Fruit fly (Drosophila melanogaster) whole organism, embryonic: Measurements from ENCODE around the gene Teh1.

Source experiments
- Ada2b ChIP-seq: fragments of 200-800 bp; sonication (Bioruptor generic); IDR thresholded peaks from 2 replicates; pipeline ENCODE4 v1.3.6; 2022; ENCODE audit warnings: missing biosample characterization, missing genetic modification characterization
- Atf3 ChIP-seq: fragments of 200-800 bp; sonication (Bioruptor generic); optimal IDR thresholded peaks from 3 replicates; lab custom pipeline; 2016; ENCODE audit warnings: missing biosample characterization, missing genetic modification characterization
- CG1024 ChIP-seq: fragments of 200-800 bp; sonication (Bioruptor generic); IDR thresholded peaks from 2 replicates; pipeline ENCODE4 v1.3.6; 2022; ENCODE audit warnings: missing biosample characterization, missing genetic modification characterization
- CG10654 ChIP-seq: fragments of 200-800 bp; sonication (Bioruptor generic); optimal IDR thresholded peaks from 2 replicates; lab custom pipeline; 2016; ENCODE audit warnings: missing biosample characterization, missing genetic modification characterization
- CG11504 ChIP-seq: fragments of 200-800 bp; sonication (Bioruptor generic); optimal IDR thresholded peaks from 3 replicates; lab custom pipeline; 2019; ENCODE audit warnings: missing biosample characterization, mild to moderate bottlenecking, missing genetic modification characterization, moderate library complexity
- CG13287 ChIP-seq: fragments of 200-800 bp; sonication (Bioruptor generic); IDR thresholded peaks from 2 replicates; pipeline ENCODE4 v1.3.6; 2022; ENCODE audit warnings: missing biosample characterization, missing genetic modification characterization; ENCODE audit not compliant: partially characterized antibody
- CG14710 ChIP-seq: fragments of 200-800 bp; sonication (Bioruptor generic); optimal IDR thresholded peaks from 3 replicates; lab custom pipeline; 2019; ENCODE audit warnings: missing biosample characterization, mild to moderate bottlenecking, missing genetic modification characterization, moderate library complexity
- CG14860 ChIP-seq: fragments of 200-800 bp; sonication (Bioruptor generic); IDR thresholded peaks from 3 replicates; pipeline ENCODE4 v1.3.6; 2022; ENCODE audit warnings: missing biosample characterization, missing genetic modification characterization; ENCODE audit not compliant: partially characterized antibody
- CG17186 ChIP-seq: fragments of 200-800 bp; sonication (Bioruptor generic); optimal IDR thresholded peaks from 3 replicates; lab custom pipeline; 2017; ENCODE audit warnings: missing biosample characterization, missing genetic modification reagents, missing genetic modification characterization
- CG17568 ChIP-seq: fragments of 200-800 bp; sonication (Bioruptor generic); optimal IDR thresholded peaks from 2 replicates; lab custom pipeline; 2018; ENCODE audit warnings: missing biosample characterization, mild to moderate bottlenecking, missing genetic modification characterization, moderate library complexity
- CG18476 ChIP-seq: fragments of 200-800 bp; sonication (Bioruptor generic); optimal IDR thresholded peaks from 2 replicates; lab custom pipeline; 2016; ENCODE audit warnings: missing biosample characterization, mild to moderate bottlenecking, missing genetic modification characterization
- CG2678 ChIP-seq: fragments of 200-800 bp; sonication (Bioruptor generic); optimal IDR thresholded peaks from 3 replicates; lab custom pipeline; 2019; ENCODE audit warnings: missing biosample characterization, mild to moderate bottlenecking, missing genetic modification characterization, moderate library complexity
- CG31441 ChIP-seq: fragments of 200-800 bp; sonication (Bioruptor generic); IDR thresholded peaks from 2 replicates; pipeline ENCODE4 v1.3.6; 2022; ENCODE audit warnings: missing biosample characterization, missing genetic modification characterization
- CG34224 ChIP-seq: fragments of 200-800 bp; sonication (Bioruptor generic); IDR thresholded peaks from 3 replicates; pipeline ENCODE4 v1.3.6; 2022; ENCODE audit warnings: missing biosample characterization, missing genetic modification characterization; ENCODE audit not compliant: partially characterized antibody
- CG4617 ChIP-seq: fragments of 200-800 bp; sonication (Bioruptor generic); optimal IDR thresholded peaks from 3 replicates; lab custom pipeline; 2016; ENCODE audit warnings: missing biosample characterization, missing genetic modification characterization, borderline replicate concordance
- CG4854 ChIP-seq: fragments of 200-800 bp; sonication (Bioruptor generic); optimal IDR thresholded peaks from 2 replicates; lab custom pipeline; 2016; ENCODE audit warnings: missing biosample characterization, missing genetic modification characterization, inconsistent platforms
- CG6765 ChIP-seq: fragments of 200-800 bp; sonication (Bioruptor generic); optimal IDR thresholded peaks from 3 replicates; lab custom pipeline; 2017; ENCODE audit warnings: missing biosample characterization, mild to moderate bottlenecking, missing genetic modification characterization
- CG7556 ChIP-seq: fragments of 200-800 bp; sonication (Bioruptor generic); optimal IDR thresholded peaks from 2 replicates; lab custom pipeline; 2017; ENCODE audit warnings: missing biosample characterization, mild to moderate bottlenecking, missing genetic modification characterization
- CG9215 ChIP-seq: fragments of 200-800 bp; sonication (Bioruptor generic); IDR thresholded peaks from 2 replicates; pipeline ENCODE4 v1.3.6; 2022; ENCODE audit warnings: missing biosample characterization, missing genetic modification characterization
- CG9876 ChIP-seq: fragments of 200-800 bp; sonication (Bioruptor generic); optimal IDR thresholded peaks from 2 replicates; lab custom pipeline; 2016; ENCODE audit warnings: missing biosample characterization, missing genetic modification characterization
- D ChIP-seq, 2 experiments: fragments of 200-800 bp in 1 of 2; fragments of >200 bp in 1 of 2; sonication (Bioruptor generic) in 1 of 2; optimal IDR thresholded peaks; 2 replicates in 1 of 2; 3 replicates in 1 of 2; lab custom pipeline; 2017; ENCODE audit warnings: mild to moderate bottlenecking in 1 of 2, missing biosample characterization in 1 of 2, missing genetic modification characterization in 1 of 2, missing genetic modification reagents in 1 of 2
- D19A ChIP-seq: fragments of 200-800 bp; optimal IDR thresholded peaks from 3 replicates; lab custom pipeline; 2019; ENCODE audit warnings: missing biosample characterization, mild to moderate bottlenecking, missing genetic modification characterization, moderate library complexity
- Dbx ChIP-seq: fragments of 200-800 bp; sonication (Bioruptor generic); IDR thresholded peaks from 3 replicates; pipeline ENCODE4 v1.3.6; 2022; ENCODE audit warnings: missing biosample characterization, missing genetic modification characterization
- Doc3 ChIP-seq: fragments of 200-800 bp; sonication (Bioruptor generic); IDR thresholded peaks from 3 replicates; pipeline ENCODE4 v1.3.6; 2022; ENCODE audit warnings: missing biosample characterization, missing genetic modification characterization; ENCODE audit not compliant: partially characterized antibody
- Hsf ChIP-seq: fragments of 200-800 bp; sonication (Bioruptor generic); optimal IDR thresholded peaks from 3 replicates; lab custom pipeline; 2016; ENCODE audit warnings: missing biosample characterization, missing genetic modification characterization
- MESR4 ChIP-seq: fragments of 200-800 bp; sonication (Bioruptor generic); optimal IDR thresholded peaks from 2 replicates; lab custom pipeline; 2018; ENCODE audit warnings: missing biosample characterization, mild to moderate bottlenecking, missing genetic modification characterization, moderate library complexity
- MTF-1 ChIP-seq: fragments of 200-800 bp; sonication (Bioruptor generic); optimal IDR thresholded peaks from 2 replicates; lab custom pipeline; 2018; ENCODE audit warnings: missing biosample characterization, mild to moderate bottlenecking, missing genetic modification characterization, borderline replicate concordance
- Mrtf ChIP-seq: fragments of 200-800 bp; sonication (Bioruptor generic); IDR thresholded peaks from 3 replicates; pipeline ENCODE4 v1.3.6; 2022; ENCODE audit warnings: missing biosample characterization, missing genetic modification characterization
- Poxn ChIP-seq: fragments of 200-800 bp; sonication (Bioruptor generic); IDR thresholded peaks from 2 replicates; pipeline ENCODE4 v1.3.6; 2022; ENCODE audit warnings: missing biosample characterization, missing genetic modification characterization
- Sin3A ChIP-seq: fragments of >200 bp; optimal IDR thresholded peaks from 2 replicates; lab custom pipeline; 2018
- Stat92E ChIP-seq, 3 experiments: fragments of >200 bp in 2 of 3; fragments of 200-800 bp in 1 of 3; sonication (Bioruptor generic) in 1 of 3; optimal IDR thresholded peaks; 2 replicates each; lab custom pipeline; 2017 to 2019; ENCODE audit warnings: missing biosample characterization in 3 of 3, missing genetic modification characterization in 3 of 3, mild to moderate bottlenecking in 1 of 3, moderate library complexity in 1 of 3
- bigmax ChIP-seq: fragments of 200-800 bp; sonication (Bioruptor generic); optimal IDR thresholded peaks from 2 replicates; lab custom pipeline; 2018; ENCODE audit warnings: missing biosample characterization, mild to moderate bottlenecking, missing genetic modification characterization
- cad ChIP-seq: fragments of >200 bp; optimal IDR thresholded peaks from 2 replicates; lab custom pipeline; 2017; ENCODE audit warnings: missing biosample characterization, missing genetic modification characterization
- caup ChIP-seq: fragments of 200-800 bp; sonication (Bioruptor generic); optimal IDR thresholded peaks from 3 replicates; lab custom pipeline; 2017; ENCODE audit warnings: missing biosample characterization, mild to moderate bottlenecking, missing genetic modification characterization, moderate library complexity; ENCODE audit not compliant: severe bottlenecking
- crc ChIP-seq: fragments of 200-800 bp; sonication (Bioruptor generic); optimal IDR thresholded peaks from 2 replicates; lab custom pipeline; 2016; ENCODE audit warnings: missing biosample characterization, missing genetic modification characterization
- crp ChIP-seq, 2 experiments: fragments of 200-800 bp; sonication (Bioruptor generic); optimal IDR thresholded peaks; 2 replicates in 1 of 2; 3 replicates in 1 of 2; lab custom pipeline; 2017; ENCODE audit warnings: missing biosample characterization in 2 of 2, missing genetic modification characterization in 2 of 2, mild to moderate bottlenecking in 1 of 2, moderate library complexity in 1 of 2
- danr ChIP-seq: fragments of 200-800 bp; sonication (Bioruptor generic); IDR thresholded peaks from 2 replicates; pipeline ENCODE4 v1.3.6; 2022; ENCODE audit warnings: missing biosample characterization, missing genetic modification characterization
- eve ChIP-seq, 2 experiments: fragments of >200 bp; optimal IDR thresholded peaks; 2 replicates each; lab custom pipeline; 2017; ENCODE audit warnings: missing biosample characterization in 2 of 2, missing genetic modification characterization in 2 of 2
- grau ChIP-seq: fragments of 200-800 bp; optimal IDR thresholded peaks from 3 replicates; lab custom pipeline; 2019; ENCODE audit warnings: missing biosample characterization, mild to moderate bottlenecking, missing genetic modification characterization, moderate library complexity
- gsb ChIP-seq: fragments of 200-800 bp; sonication (Bioruptor generic); IDR thresholded peaks from 2 replicates; pipeline ENCODE4 v1.3.6; 2022; ENCODE audit warnings: missing biosample characterization, missing genetic modification characterization
- knrl ChIP-seq: fragments of 200-800 bp; sonication (Bioruptor generic); IDR thresholded peaks from 3 replicates; pipeline ENCODE4 v1.3.6; 2022; ENCODE audit warnings: missing biosample characterization, missing genetic modification characterization; ENCODE audit not compliant: partially characterized antibody
- mam ChIP-seq: fragments of 200-800 bp; sonication (Bioruptor generic); optimal IDR thresholded peaks from 3 replicates; lab custom pipeline; 2016; ENCODE audit warnings: missing biosample characterization, missing genetic modification characterization
- nau ChIP-seq: fragments of 200-800 bp; sonication (Bioruptor generic); optimal IDR thresholded peaks from 3 replicates; lab custom pipeline; 2017; ENCODE audit warnings: missing biosample characterization, mild to moderate bottlenecking, missing genetic modification characterization, missing genetic modification reagents
- odd ChIP-seq: fragments of 200-800 bp; sonication (Bioruptor generic); optimal IDR thresholded peaks from 2 replicates; lab custom pipeline; 2017; ENCODE audit warnings: missing biosample characterization, mild to moderate bottlenecking, missing genetic modification characterization
- ro ChIP-seq: fragments of 200-800 bp; sonication (Bioruptor generic); IDR thresholded peaks from 2 replicates; pipeline ENCODE4 v1.3.6; 2022; ENCODE audit warnings: missing biosample characterization, missing genetic modification characterization
- row ChIP-seq: fragments of 200-800 bp; sonication (Bioruptor generic); IDR thresholded peaks from 3 replicates; pipeline ENCODE4 v1.3.6; 2022; ENCODE audit warnings: missing biosample characterization, missing genetic modification characterization
- seq ChIP-seq: fragments of 200-800 bp; sonication (Bioruptor generic); IDR thresholded peaks from 2 replicates; pipeline ENCODE4 v1.3.6; 2022; ENCODE audit warnings: missing biosample characterization, missing genetic modification characterization
- sisA ChIP-seq: fragments of 200-800 bp; sonication (Bioruptor generic); IDR thresholded peaks from 2 replicates; pipeline ENCODE4 v1.3.6; 2022; ENCODE audit warnings: missing biosample characterization, missing genetic modification characterization
- tin ChIP-seq: fragments of 200-800 bp; sonication (Bioruptor generic); optimal IDR thresholded peaks from 3 replicates; lab custom pipeline; 2016; ENCODE audit warnings: missing biosample characterization, missing genetic modification characterization
- tna ChIP-seq: fragments of 200-800 bp; sonication (Bioruptor generic); IDR thresholded peaks from 2 replicates; pipeline ENCODE4 v1.3.6; 2022; ENCODE audit warnings: missing biosample characterization, missing genetic modification characterization; ENCODE audit not compliant: partially characterized antibody

Teh1 gene

DNA sequence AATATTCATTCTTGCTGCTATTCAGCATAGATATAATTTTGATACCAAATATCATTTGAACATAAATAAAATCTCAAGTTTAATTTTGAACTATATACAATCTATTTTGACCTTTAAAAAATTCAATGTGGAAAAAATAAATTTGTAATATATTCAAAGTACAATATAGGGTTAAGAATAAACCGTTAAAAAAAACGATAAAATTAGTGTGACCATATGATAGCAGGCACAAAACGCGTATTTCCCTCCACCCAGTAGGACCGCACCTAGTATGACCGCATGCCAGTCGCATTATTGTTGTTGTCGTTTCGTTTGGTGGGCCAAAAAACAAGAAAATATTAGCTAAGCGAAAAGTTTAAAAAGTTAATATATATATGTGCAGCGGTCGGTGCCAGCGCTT, 74.9 kb downstream of the Teh1 start, which contains the start of gene CG8516 (continued):
- no peak for TF ChIP-seq CG18476
- no peak for TF ChIP-seq tin (GFP tag; lab: Kevin White, UChicago)
- peak; percentile 48 for TF ChIP-seq CG14710 (tag; lab: Kevin White, UChicago)
- TF ChIP-seq caup (GFP tag; lab: Kevin White, UChicago), result no peak
- no peak for TF ChIP-seq Mrtf (GFP tag; lab: Robert Waterston, UW)
- TF ChIP-seq CG31441, result no peak
- TF ChIP-seq crp (GFP tag; optimal IDR thresholded peaks at IDR 0.05; lab: Kevin White, UChicago), result no peak
- no peak for TF ChIP-seq CG11504
- TF ChIP-seq D19A (tag; lab: Kevin White, UChicago), result no peak
- TF ChIP-seq MTF-1 (GFP tag; lab: Kevin White, UChicago), result peak; percentile 2
- no peak for TF ChIP-seq ro (GFP tag; lab: Robert Waterston, UW)
- no peak for TF ChIP-seq CG1024 (GFP tag; lab: Robert Waterston, UW)
- 0 out of 2 replicates have a peak, but pooled peaks have one; percentile 7 for TF ChIP-seq Ada2b (GFP tag; lab: Robert Waterston, UW)
- no peak for TF ChIP-seq cad
- no peak for TF ChIP-seq CG4854 (GFP tag; lab: Kevin White, UChicago)
- TF ChIP-seq Doc3 (GFP tag; lab: Robert Waterston, UW), result no peak
- peak; percentile 13 for TF ChIP-seq Atf3 (GFP tag; lab: Kevin White, UChicago)
- peak; percentile 18 for TF ChIP-seq grau (tag; lab: Kevin White, UChicago)
- TF ChIP-seq CG4617 (GFP tag; lab: Kevin White, UChicago), result peak; percentile 91
- no peak for TF ChIP-seq D (optimal IDR thresholded peaks at IDR 0.05; lab: Kevin White, UChicago)
- no peak for TF ChIP-seq D (GFP tag; optimal IDR thresholded peaks at IDR 0.05; lab: Kevin White, UChicago)
- TF ChIP-seq row, result peak; percentile 64
- no peak for TF ChIP-seq knrl (GFP tag; lab: Robert Waterston, UW)
- TF ChIP-seq Stat92E (GFP tag; optimal IDR thresholded peaks at IDR 0.05; lab: Kevin White, UChicago), result no peak
- TF ChIP-seq nau (GFP tag; lab: Kevin White, UChicago), result no peak
- peak; percentile 74 for TF ChIP-seq MESR4 (GFP tag; lab: Kevin White, UChicago)
- TF ChIP-seq CG17568 (GFP tag; lab: Kevin White, UChicago), result no peak
- TF ChIP-seq Dbx, result no peak; the same call in 2 of the 3 replicates
- no peak for TF ChIP-seq eve (GFP tag; optimal IDR thresholded peaks at IDR 0.05; lab: Kevin White, UChicago)
- no peak for TF ChIP-seq odd (GFP tag; lab: Kevin White, UChicago)
- no peak for TF ChIP-seq sisA (GFP tag; lab: Robert Waterston, UW)
- no peak for TF ChIP-seq Poxn (GFP tag; lab: Robert Waterston, UW)
- no peak for TF ChIP-seq CG14860 (GFP tag; lab: Robert Waterston, UW)
- TF ChIP-seq gsb, result no peak
- TF ChIP-seq tna, result no peak
- no peak for TF ChIP-seq CG2678 (tag; lab: Kevin White, UChicago)
- no peak for TF ChIP-seq CG6765 (GFP tag; lab: Kevin White, UChicago)
- TF ChIP-seq mam (GFP tag; lab: Kevin White, UChicago), result no peak
- peak; percentile 21 for TF ChIP-seq Sin3A (lab: Kevin White, UChicago)
- TF ChIP-seq bigmax (GFP tag; lab: Kevin White, UChicago), result peak; percentile 38
- TF ChIP-seq crc, result no peak
- TF ChIP-seq danr (GFP tag; lab: Robert Waterston, UW), result no peak
- peak; percentile 17 for TF ChIP-seq CG17186 (GFP tag; lab: Kevin White, UChicago)
- TF ChIP-seq Hsf, result no peak
- no peak; the same call in 1 of the 2 replicates for TF ChIP-seq CG13287
- TF ChIP-seq CG34224 (GFP tag; lab: Robert Waterston, UW), result no peak
- TF ChIP-seq CG9876, result no peak
- TF ChIP-seq CG9215 (GFP tag; lab: Robert Waterston, UW), result no peak
- no peak for TF ChIP-seq CG10654
- TF ChIP-seq CG7556 (GFP tag; lab: Kevin White, UChicago), result no peak
- no peak for TF ChIP-seq seq (GFP tag; lab: Robert Waterston, UW)
